Worm (Caenorhabditis elegans) whole organism, early embryonic: ENCODE data around the gene F12D9.2.
A peak's percentile ranks its signal among the peaks of the same experiment; 100 is the strongest.
"Not testable (repeated sequence)": the region's sequence is repeated elsewhere in the genome, so short reads cannot be mapped to it uniquely, and the experiment has no call there.

Experiments
- B0310.2 ChIP-seq: sonication (generic microtip); optimal IDR thresholded peaks from 2 replicates; lab custom pipeline; 2016; ENCODE audit warnings: mild to moderate bottlenecking, missing genetic modification characterization, missing compliant biosample characterization
- F13C5.2 ChIP-seq: sonication (generic microtip); optimal IDR thresholded peaks from 2 replicates; lab custom pipeline; 2017; ENCODE audit warnings: mild to moderate bottlenecking, missing genetic modification characterization, inconsistent platforms, missing compliant biosample characterization
- aly-1 ChIP-seq: sonication (generic microtip); optimal IDR thresholded peaks from 2 replicates; lab custom pipeline; 2016; ENCODE audit warnings: missing genetic modification characterization, missing compliant biosample characterization
- ama-1 ChIP-seq: fragments of 150-350 bp; optimal IDR thresholded peaks from 2 replicates; lab custom pipeline; 2014
- ceh-13 ChIP-seq: fragments of 200-800 bp; sonication (Bioruptor generic); optimal IDR thresholded peaks from 2 replicates; lab custom pipeline; 2018; ENCODE audit warnings: mild to moderate bottlenecking, missing genetic modification characterization, missing compliant biosample characterization
- ceh-36 ChIP-seq: sonication (generic microtip); optimal IDR thresholded peaks from 2 replicates; lab custom pipeline; 2016; ENCODE audit warnings: missing genetic modification characterization, inconsistent platforms, missing compliant biosample characterization
- ets-7 ChIP-seq: sonication (generic microtip); optimal IDR thresholded peaks from 2 replicates; lab custom pipeline; 2016; ENCODE audit warnings: missing genotype, missing genetic modification characterization, missing compliant biosample characterization
- flt-1 ChIP-seq: fragments of 200-800 bp; sonication (Bioruptor generic); IDR thresholded peaks from 2 replicates; pipeline ENCODE4 v1.3.6; 2022; ENCODE audit warnings: missing genetic modification characterization, missing compliant biosample characterization
- hmbx-1 ChIP-seq: sonication (generic microtip); optimal IDR thresholded peaks from 2 replicates; lab custom pipeline; 2016; ENCODE audit warnings: mild to moderate bottlenecking, missing genetic modification characterization, missing compliant biosample characterization
- hmg-4 ChIP-seq: fragments of 200-800 bp; sonication (Bioruptor generic); optimal IDR thresholded peaks from 2 replicates; lab custom pipeline; 2018; ENCODE audit warnings: mild to moderate bottlenecking, missing genetic modification characterization, missing compliant biosample characterization
- hnd-1 ChIP-seq: sonication (generic microtip); optimal IDR thresholded peaks from 2 replicates; lab custom pipeline; 2016; ENCODE audit warnings: missing genetic modification characterization, missing compliant biosample characterization
- pes-1 ChIP-seq: fragments of 200-800 bp; sonication (Bioruptor generic); IDR thresholded peaks from 2 replicates; pipeline ENCODE4 v1.3.6; 2022; ENCODE audit warnings: missing genetic modification reagents, missing genetic modification characterization, missing compliant biosample characterization
- scrt-1 ChIP-seq: fragments of 200-800 bp; sonication (Bioruptor generic); IDR thresholded peaks from 2 replicates; pipeline ENCODE4 v1.3.6; 2022; ENCODE audit warnings: missing genetic modification characterization, missing compliant biosample characterization
- sea-1 ChIP-seq: fragments of 200-800 bp; sonication (Bioruptor generic); conservative IDR thresholded peaks from 2 replicates; pipeline ENCODE4 v1.3.6; 2022; ENCODE audit warnings: missing genetic modification characterization, missing compliant biosample characterization
- tbx-11 ChIP-seq: fragments of 200-800 bp; sonication (Bioruptor generic); IDR thresholded peaks from 2 replicates; pipeline ENCODE4 v1.3.6; 2022; ENCODE audit warnings: missing genetic modification characterization, missing compliant biosample characterization
- tbx-37 ChIP-seq: fragments of 200-800 bp; sonication (Bioruptor generic); conservative IDR thresholded peaks from 2 replicates; pipeline ENCODE4 v1.3.6; 2022; ENCODE audit warnings: missing genetic modification reagents, missing genetic modification characterization, missing compliant biosample characterization
- tra-4 ChIP-seq: sonication (generic microtip); optimal IDR thresholded peaks from 2 replicates; lab custom pipeline; 2017; ENCODE audit warnings: missing genetic modification characterization, missing compliant biosample characterization

The F12D9.2 gene

ce11 chrX:8612278-8612677, 34.6 kb downstream of the F12D9.2 start:
- TF ChIP-seq flt-1 (GFP tag; lab: Robert Waterston, UW) (no peak), scrt-1 (GFP tag; lab: Robert Waterston, UW) (no peak)

- TF ChIP-seq tra-4; tbx-37 (GFP tag; lab: Robert Waterston, UW); ets-7: not testable (repeated sequence)
Observed at ce11 chrX:8610606-8611005, 36.3 kb downstream of the F12D9.2 start, which contains the start of gene K01A12.4. Gene K01A12.4 (plus strand): TSS chrX:8610906.

- no peak for TF ChIP-seq tra-4
- TF ChIP-seq hmg-4 (GFP tag; lab: Kevin White, UChicago): no peak
- no peak for TF ChIP-seq F13C5.2 (tag; lab: Kevin White, UChicago)
- no peak for TF ChIP-seq sea-1 (GFP tag; lab: Robert Waterston, UW)
- TF ChIP-seq scrt-1 (GFP tag; lab: Robert Waterston, UW): no peak
- no peak for TF ChIP-seq ceh-36 (tag; lab: Kevin White, UChicago)
- no peak for TF ChIP-seq ets-7
- no peak for TF ChIP-seq pes-1 (GFP tag; lab: Robert Waterston, UW)
- TF ChIP-seq ama-1 (lab: Kevin White, UChicago): no peak
- no peak for TF ChIP-seq tbx-11
- TF ChIP-seq hnd-1 (tag; lab: Kevin White, UChicago): no peak
- TF ChIP-seq hmbx-1 (tag; lab: Kevin White, UChicago): no peak
- no peak for TF ChIP-seq aly-1 (tag; lab: Kevin White, UChicago)
- TF ChIP-seq flt-1 (GFP tag; lab: Robert Waterston, UW): no peak
- no peak for TF ChIP-seq B0310.2 (tag; lab: Kevin White, UChicago)
- TF ChIP-seq tbx-37 (GFP tag; lab: Robert Waterston, UW): no peak; the same call in 1 of the 2 replicates
- no peak for TF ChIP-seq ceh-13
Observed at ce11 chrX:8608756-8609155, 38.1 kb downstream of the F12D9.2 start.

- peak; percentile 53 for TF ChIP-seq F13C5.2 (tag; lab: Kevin White, UChicago)
- TF ChIP-seq hmg-4 (GFP tag; lab: Kevin White, UChicago): no peak
Observed at ce11 chrX:8605005-8605404, 41.9 kb downstream of the F12D9.2 start, which contains the start of the genes H35N09.2 and H35N09.1. Gene H35N09.2 (minus strand): TSS chrX:8605058. Gene H35N09.1 (plus strand): TSS chrX:8605339.

- TF ChIP-seq flt-1 (GFP tag; lab: Robert Waterston, UW) (no peak), hmbx-1 (tag; lab: Kevin White, UChicago) (no peak), tbx-37 (GFP tag; lab: Robert Waterston, UW) (no peak), hmg-4 (GFP tag; lab: Kevin White, UChicago) (no peak), F13C5.2 (tag; lab: Kevin White, UChicago) (no peak), ceh-36 (tag; lab: Kevin White, UChicago) (no peak)
Observed at ce11 chrX:8604160-8604559, 42.7 kb downstream of the F12D9.2 start.

- TF ChIP-seq ceh-36 (tag; lab: Kevin White, UChicago) (no peak), F13C5.2 (tag; lab: Kevin White, UChicago) (no peak), B0310.2 (tag; lab: Kevin White, UChicago) (peak; percentile 48), hnd-1 (tag; lab: Kevin White, UChicago) (peak; percentile 49), pes-1 (GFP tag; lab: Robert Waterston, UW) (peak; percentile 38; the same call in 1 of the 2 replicates), flt-1 (GFP tag; lab: Robert Waterston, UW) (peak; percentile 14; the same call in 1 of the 2 replicates), ets-7 (no peak), hmg-4 (GFP tag; lab: Kevin White, UChicago) (no peak), tbx-11 (peak; percentile 80), ceh-13 (no peak), tbx-37 (GFP tag; lab: Robert Waterston, UW) (peak; percentile 33; the same call in 1 of the 2 replicates), aly-1 (tag; lab: Kevin White, UChicago) (no peak), scrt-1 (GFP tag; lab: Robert Waterston, UW) (peak; percentile 55; the same call in 1 of the 2 replicates), hmbx-1 (tag; lab: Kevin White, UChicago) (peak; percentile 32), sea-1 (GFP tag; lab: Robert Waterston, UW) (peak; percentile 74; the same call in 1 of the 2 replicates), ama-1 (lab: Kevin White, UChicago) (no peak), tra-4 (no peak)
Observed at ce11 chrX:8602722-8603427, 44.0 kb downstream of the F12D9.2 start.

ce11 chrX:8601235-8601634, 45.7 kb downstream of the F12D9.2 start, which contains the start of gene F18E9.1:
Gene F18E9.1 (plus strand): TSS chrX:8601535.
- TF ChIP-seq F13C5.2 (tag; lab: Kevin White, UChicago): no peak
- TF ChIP-seq hmbx-1 (tag; lab: Kevin White, UChicago): no peak
- no peak for TF ChIP-seq ama-1 (lab: Kevin White, UChicago)

- TF ChIP-seq tra-4 (no peak), hmg-4 (GFP tag; lab: Kevin White, UChicago) (no peak), scrt-1 (GFP tag; lab: Robert Waterston, UW) (no peak), ceh-13 (no peak), aly-1 (tag; lab: Kevin White, UChicago) (no peak), flt-1 (GFP tag; lab: Robert Waterston, UW) (no peak), sea-1 (GFP tag; lab: Robert Waterston, UW) (no peak), ama-1 (lab: Kevin White, UChicago) (no peak), hnd-1 (tag; lab: Kevin White, UChicago) (no peak), B0310.2 (tag; lab: Kevin White, UChicago) (no peak), tbx-11 (no peak), ceh-36 (tag; lab: Kevin White, UChicago) (no peak), tbx-37 (GFP tag; lab: Robert Waterston, UW) (no peak), hmbx-1 (tag; lab: Kevin White, UChicago) (no peak), F13C5.2 (tag; lab: Kevin White, UChicago) (no peak), ets-7 (no peak), pes-1 (GFP tag; lab: Robert Waterston, UW) (no peak)
Observed at ce11 chrX:8599725-8600124, 47.2 kb downstream of the F12D9.2 start.
